Fruit fly (Drosophila melanogaster) whole organism, prepupa: Measurements from ENCODE around the gene CG11779.

Experiments used
- CG10631 ChIP-seq: fragments of 200-800 bp; sonication (Bioruptor generic); optimal IDR thresholded peaks from 2 replicates; lab custom pipeline; 2016; ENCODE audit warnings: missing biosample characterization, missing genetic modification characterization
- CG11294 ChIP-seq: fragments of 200-800 bp; sonication (Bioruptor generic); IDR thresholded peaks from 2 replicates; pipeline ENCODE4 v1.3.6; 2022; ENCODE audit warnings: missing biosample characterization, missing genetic modification characterization
- CG15336 ChIP-seq: fragments of 200-800 bp; sonication (Bioruptor generic); IDR thresholded peaks from 2 replicates; pipeline ENCODE4 v1.3.6; 2022; ENCODE audit warnings: missing biosample characterization, missing genetic modification characterization
- CG1621 ChIP-seq: fragments of 200-800 bp; sonication (Bioruptor generic); optimal IDR thresholded peaks from 3 replicates; lab custom pipeline; 2018; ENCODE audit warnings: missing biosample characterization, mild to moderate bottlenecking, missing genetic modification characterization
- CG16779 ChIP-seq: fragments of 200-800 bp; sonication (Bioruptor generic); optimal IDR thresholded peaks from 3 replicates; lab custom pipeline; 2017; ENCODE audit warnings: missing biosample characterization, mild to moderate bottlenecking, missing genetic modification characterization
- CG3032 ChIP-seq: fragments of 200-800 bp; optimal IDR thresholded peaks from 2 replicates; lab custom pipeline; 2019; ENCODE audit warnings: missing biosample characterization, mild to moderate bottlenecking, missing genetic modification characterization, moderate library complexity
- CG34406 ChIP-seq: fragments of 200-800 bp; sonication (Bioruptor generic); optimal IDR thresholded peaks from 3 replicates; lab custom pipeline; 2016; ENCODE audit warnings: missing biosample characterization, missing genetic modification characterization
- CG3919 ChIP-seq: fragments of 200-800 bp; sonication (Bioruptor generic); optimal IDR thresholded peaks from 3 replicates; lab custom pipeline; 2016; ENCODE audit warnings: missing biosample characterization, missing genetic modification characterization
- CG4318 ChIP-seq: fragments of 200-800 bp; sonication (Bioruptor generic); optimal IDR thresholded peaks from 3 replicates; lab custom pipeline; 2017; ENCODE audit warnings: missing biosample characterization, mild to moderate bottlenecking, missing genetic modification characterization
- CG6163 ChIP-seq: fragments of 200-800 bp; sonication (Bioruptor generic); IDR thresholded peaks from 3 replicates; pipeline ENCODE4 v1.3.6; 2022; ENCODE audit warnings: missing biosample characterization, missing genetic modification characterization
- CG6276 ChIP-seq: fragments of 200-800 bp; sonication (Bioruptor generic); optimal IDR thresholded peaks from 2 replicates; lab custom pipeline; 2017; ENCODE audit warnings: missing biosample characterization, mild to moderate bottlenecking, missing genetic modification characterization
- CG6792 ChIP-seq: fragments of 200-800 bp; sonication (Bioruptor generic); optimal IDR thresholded peaks from 3 replicates; lab custom pipeline; 2016; ENCODE audit warnings: missing biosample characterization, missing genetic modification characterization
- CG6808 ChIP-seq: fragments of 200-800 bp; sonication (Bioruptor generic); optimal IDR thresholded peaks from 3 replicates; lab custom pipeline; 2017; ENCODE audit warnings: missing biosample characterization, missing genetic modification characterization, mild to moderate bottlenecking, moderate library complexity, missing genetic modification reagents
- CG6854 ChIP-seq: fragments of 200-800 bp; sonication (Bioruptor generic); optimal IDR thresholded peaks from 2 replicates; lab custom pipeline; 2017; ENCODE audit warnings: missing biosample characterization, mild to moderate bottlenecking, missing genetic modification characterization
- CG8119 ChIP-seq: fragments of 200-800 bp; sonication (Bioruptor generic); IDR thresholded peaks from 3 replicates; pipeline ENCODE4 v1.3.6; 2022; ENCODE audit warnings: missing biosample characterization, missing genetic modification characterization
- CG8632 ChIP-seq: fragments of 200-800 bp; sonication (Bioruptor generic); optimal IDR thresholded peaks from 3 replicates; lab custom pipeline; 2016; ENCODE audit warnings: missing biosample characterization, missing genetic modification characterization
- Eip75B ChIP-seq: fragments of 200-800 bp; sonication (Bioruptor generic); optimal IDR thresholded peaks from 3 replicates; lab custom pipeline; 2016; ENCODE audit warnings: missing biosample characterization, missing genetic modification characterization
- Eip78C ChIP-seq: fragments of 200-800 bp; sonication (Bioruptor generic); peaks from one replicate; lab custom pipeline; 2016; ENCODE audit warnings: missing biosample characterization, missing genetic modification characterization
- Eip93F ChIP-seq: fragments of 200-800 bp; sonication (Bioruptor generic); optimal IDR thresholded peaks from 2 replicates; lab custom pipeline; 2016; ENCODE audit warnings: missing biosample characterization, mild to moderate bottlenecking, missing genetic modification characterization
- Ets21C ChIP-seq: fragments of 200-800 bp; sonication (Bioruptor generic); optimal IDR thresholded peaks from 3 replicates; lab custom pipeline; 2016; ENCODE audit warnings: missing biosample characterization, missing genetic modification characterization
- Gug ChIP-seq: fragments of 200-800 bp; sonication (Bioruptor generic); IDR thresholded peaks from 2 replicates; pipeline ENCODE4 v1.3.6; 2022; ENCODE audit warnings: missing biosample characterization, missing genetic modification characterization
- Hr38 ChIP-seq: sonication (Bioruptor generic); optimal IDR thresholded peaks from 2 replicates; lab custom pipeline; 2016; ENCODE audit warnings: missing biosample characterization, missing genetic modification characterization
- Hr39 ChIP-seq: fragments of 200-800 bp; sonication (Bioruptor generic); optimal IDR thresholded peaks from 2 replicates; lab custom pipeline; 2016; ENCODE audit warnings: missing biosample characterization, missing genetic modification characterization
- Lpt ChIP-seq: fragments of 200-800 bp; sonication (Bioruptor generic); optimal IDR thresholded peaks from 3 replicates; lab custom pipeline; 2016; ENCODE audit warnings: missing biosample characterization, missing genetic modification characterization
- Met ChIP-seq: fragments of 200-800 bp; sonication (Bioruptor generic); optimal IDR thresholded peaks from 3 replicates; lab custom pipeline; 2016; ENCODE audit warnings: missing biosample characterization, missing genetic modification characterization
- OdsH ChIP-seq: fragments of 200-800 bp; sonication (Bioruptor generic); optimal IDR thresholded peaks from 3 replicates; lab custom pipeline; 2016; ENCODE audit warnings: missing biosample characterization, missing genetic modification characterization
- Smox ChIP-seq: fragments of 200-800 bp; sonication (Bioruptor generic); optimal IDR thresholded peaks from 3 replicates; lab custom pipeline; 2016; ENCODE audit warnings: missing biosample characterization, missing genetic modification characterization
- Sox102F ChIP-seq: fragments of 200-800 bp; sonication (Bioruptor generic); optimal IDR thresholded peaks from 2 replicates; lab custom pipeline; 2016; ENCODE audit warnings: missing biosample characterization, mild to moderate bottlenecking, missing genetic modification characterization
- Sox14 ChIP-seq: fragments of 200-800 bp; sonication (Bioruptor generic); optimal IDR thresholded peaks from 3 replicates; lab custom pipeline; 2016; ENCODE audit warnings: missing biosample characterization, missing genetic modification characterization
- Sox15 ChIP-seq: fragments of 200-800 bp; sonication (Bioruptor generic); optimal IDR thresholded peaks from 3 replicates; lab custom pipeline; 2016; ENCODE audit warnings: missing biosample characterization, missing genetic modification characterization
- achi ChIP-seq: fragments of 200-800 bp; sonication (Bioruptor generic); optimal IDR thresholded peaks from 3 replicates; lab custom pipeline; 2016; ENCODE audit warnings: missing biosample characterization, missing genetic modification characterization
- acj6 ChIP-seq: fragments of 200-800 bp; sonication (Bioruptor generic); optimal IDR thresholded peaks from 3 replicates; lab custom pipeline; 2016; ENCODE audit warnings: missing biosample characterization, missing genetic modification characterization
- cyc ChIP-seq: fragments of 200-800 bp; sonication (Bioruptor generic); optimal IDR thresholded peaks from 3 replicates; lab custom pipeline; 2016; ENCODE audit warnings: missing biosample characterization, missing genetic modification characterization
- dsx ChIP-seq: fragments of 200-800 bp; optimal IDR thresholded peaks from 3 replicates; lab custom pipeline; 2019; ENCODE audit warnings: missing biosample characterization, mild to moderate bottlenecking, missing genetic modification characterization, moderate library complexity; ENCODE audit not compliant: poor library complexity, severe bottlenecking
- eg ChIP-seq: fragments of 200-800 bp; sonication (Bioruptor generic); IDR thresholded peaks from 3 replicates; pipeline ENCODE4 v1.3.6; 2022; ENCODE audit warnings: missing biosample characterization, missing genetic modification characterization
- esn ChIP-seq: fragments of 200-800 bp; sonication (Bioruptor generic); optimal IDR thresholded peaks from 2 replicates; lab custom pipeline; 2016; ENCODE audit warnings: missing biosample characterization, mild to moderate bottlenecking, missing genetic modification characterization, moderate library complexity
- fd85E ChIP-seq: fragments of 200-800 bp; sonication (Bioruptor generic); optimal IDR thresholded peaks from 3 replicates; lab custom pipeline; 2016; ENCODE audit warnings: missing biosample characterization, missing genetic modification characterization
- fkh ChIP-seq: fragments of 200-800 bp; sonication (Bioruptor generic); optimal IDR thresholded peaks from 3 replicates; lab custom pipeline; 2017; ENCODE audit warnings: missing biosample characterization, mild to moderate bottlenecking, missing genetic modification characterization, moderate library complexity
- lz ChIP-seq: fragments of 200-800 bp; sonication (Bioruptor generic); optimal IDR thresholded peaks from 3 replicates; lab custom pipeline; 2016; ENCODE audit warnings: missing biosample characterization, missing genetic modification characterization
- net ChIP-seq: fragments of 200-800 bp; sonication (Bioruptor generic); optimal IDR thresholded peaks from 3 replicates; lab custom pipeline; 2016; ENCODE audit warnings: missing biosample characterization, missing genetic modification characterization
- pdm3 ChIP-seq: fragments of 200-800 bp; sonication (Bioruptor generic); optimal IDR thresholded peaks from 3 replicates; lab custom pipeline; 2016; ENCODE audit warnings: missing biosample characterization, missing genetic modification characterization
- topi ChIP-seq: fragments of 200-800 bp; sonication (Bioruptor generic); optimal IDR thresholded peaks from 3 replicates; lab custom pipeline; 2016; ENCODE audit warnings: missing biosample characterization, missing genetic modification characterization
- vri ChIP-seq: fragments of 200-800 bp; sonication (Bioruptor generic); optimal IDR thresholded peaks from 3 replicates; lab custom pipeline; 2016; ENCODE audit warnings: missing biosample characterization, mild to moderate bottlenecking, missing genetic modification characterization

Gene CG11779

dm6 chr3R:19180263-19180893 lies 20.7 kb upstream of the CG11779 start, which contains the start of the genes CG5555 and myd (continued):
- TF ChIP-seq CG10631 (GFP tag; lab: Kevin White, UChicago) (no peak), CG6792 (GFP tag; lab: Kevin White, UChicago) (peak; percentile 51), vri (GFP tag; lab: Kevin White, UChicago) (peak; percentile 97), fkh (GFP tag; lab: Kevin White, UChicago) (peak; percentile 9), esn (peak; percentile 74), CG6808 (GFP tag; lab: Kevin White, UChicago) (no peak), CG1621 (peak; percentile 33), CG34406 (GFP tag; lab: Kevin White, UChicago) (peak; percentile 70), CG6276 (no peak), CG16779 (tag; lab: Kevin White, UChicago) (no peak), Ets21C (GFP tag; lab: Kevin White, UChicago) (peak; percentile 45), fd85E (no peak), OdsH (GFP tag; lab: Kevin White, UChicago) (peak; percentile 70), Eip75B (GFP tag; lab: Kevin White, UChicago) (peak; percentile 68), CG8119 (no peak; the same call in 1 of the 3 replicates), Eip93F (GFP tag; lab: Kevin White, UChicago) (peak; percentile 16), eg (GFP tag; lab: Robert Waterston, UW) (no peak; the same call in none of the 3 replicates), Hr38 (no peak), CG8632 (GFP tag; lab: Kevin White, UChicago) (peak; percentile 54), Sox102F (peak; percentile 68), CG6163 (GFP tag; lab: Robert Waterston, UW) (peak; percentile 59), Lpt (GFP tag; lab: Kevin White, UChicago) (peak; percentile 17), achi (GFP tag; lab: Kevin White, UChicago) (peak; percentile 58), CG15336 (GFP tag; lab: Robert Waterston, UW) (peak; percentile 74), net (GFP tag; lab: Kevin White, UChicago) (peak; percentile 34), Sox15 (no peak), cyc (GFP tag; lab: Kevin White, UChicago) (peak; percentile 39), Met (GFP tag; lab: Kevin White, UChicago) (peak; percentile 62), CG3919 (GFP tag; lab: Kevin White, UChicago) (peak; percentile 16), Gug (no peak), CG4318 (GFP tag; lab: Kevin White, UChicago) (peak; percentile 2)

dm6 chr3R:19176700-19177099 lies 17.0 kb upstream of the CG11779 start, which contains the start of gene CG14282:
Gene CG14282, plus strand, starts transcription at chr3R:19177000.
- TF ChIP-seq topi (GFP tag; lab: Kevin White, UChicago) (no peak), lz (GFP tag; lab: Kevin White, UChicago) (no peak), CG34406 (GFP tag; lab: Kevin White, UChicago) (no peak), dsx (GFP tag; lab: Kevin White, UChicago) (no peak), Hr38 (no peak), CG8119 (no peak), CG10631 (GFP tag; lab: Kevin White, UChicago) (no peak), Sox14 (no peak), acj6 (no peak), Eip78C (no peak), Hr39 (GFP tag; lab: Kevin White, UChicago) (no peak), cyc (GFP tag; lab: Kevin White, UChicago) (no peak), CG6854 (no peak), Smox (GFP tag; lab: Kevin White, UChicago) (no peak), Ets21C (GFP tag; lab: Kevin White, UChicago) (no peak), Gug (no peak), CG11294 (GFP tag; lab: Robert Waterston, UW) (no peak), CG3032 (tag; lab: Kevin White, UChicago) (no peak), pdm3 (GFP tag; lab: Kevin White, UChicago) (no peak)
